Worm (Caenorhabditis elegans) whole organism, L4 larva: ENCODE results near the gene sars-2.
A peak's percentile ranks its signal among the peaks of the same experiment; 100 is the strongest.

Experiments used
- T20F7.1 ChIP-seq: fragments of 200-800 bp; sonication (Bioruptor generic); optimal IDR thresholded peaks from 2 replicates; lab custom pipeline; 2018; ENCODE audit warnings: mild to moderate bottlenecking, missing genetic modification characterization, missing compliant biosample characterization
- T26A8.4 ChIP-seq: fragments of 200-800 bp; sonication (Bioruptor generic); IDR thresholded peaks from 2 replicates; pipeline ENCODE4 v1.3.6; 2022; ENCODE audit warnings: missing genetic modification characterization, missing compliant biosample characterization
- Y105C5A.15 ChIP-seq: fragments of 200-800 bp; sonication (Bioruptor generic); IDR thresholded peaks from 2 replicates; pipeline ENCODE4 v1.3.6; 2022; ENCODE audit warnings: missing genetic modification characterization, missing compliant biosample characterization
- ZK337.2 ChIP-seq: fragments of 200-800 bp; sonication (Bioruptor generic); IDR thresholded peaks from 2 replicates; pipeline ENCODE4 v1.3.6; 2022; ENCODE audit warnings: missing genetic modification reagents, missing genetic modification characterization, missing compliant biosample characterization
- aha-1 ChIP-seq: fragments of 150-350 bp; peaks from one replicate; lab custom pipeline; 2014; ENCODE audit warnings: missing biosample characterization, missing genetic modification characterization
- arid-1 ChIP-seq: fragments of 200-800 bp; sonication (Bioruptor generic); conservative IDR thresholded peaks from 2 replicates; pipeline ENCODE4 v1.3.6; 2022; ENCODE audit warnings: missing genetic modification reagents, missing genetic modification characterization, missing compliant biosample characterization
- attf-4 ChIP-seq: sonication (generic microtip); optimal IDR thresholded peaks from 3 replicates; lab custom pipeline; 2017; ENCODE audit warnings: missing biosample characterization, missing genetic modification characterization
- ceh-20 ChIP-seq: fragments of 200-800 bp; sonication (Bioruptor generic); IDR thresholded peaks from 2 replicates; pipeline ENCODE4 v1.3.6; 2022; ENCODE audit warnings: missing genetic modification reagents, missing genetic modification characterization, missing compliant biosample characterization
- ceh-44 ChIP-seq: fragments of 200-800 bp; sonication (Bioruptor generic); IDR thresholded peaks from 2 replicates; pipeline ENCODE4 v1.3.6; 2022; ENCODE audit warnings: missing genetic modification reagents, missing genetic modification characterization, missing compliant biosample characterization
- ceh-82 ChIP-seq: sonication (generic microtip); optimal IDR thresholded peaks from 2 replicates; lab custom pipeline; 2017; ENCODE audit warnings: missing biosample characterization, missing genetic modification characterization
- daf-16 ChIP-seq, 3 experiments: sonication (generic microtip); optimal IDR thresholded peaks; 2 replicates each; lab custom pipeline; 2016 to 2017; ENCODE audit warnings: missing genetic modification characterization in 3 of 3, missing genetic modification reagents in 3 of 3, mild to moderate bottlenecking in 2 of 3, missing compliant biosample characterization in 2 of 3, missing biosample characterization in 1 of 3, moderate library complexity in 1 of 3
- daf-19 ChIP-seq: fragments of 200-800 bp; sonication (Bioruptor generic); conservative IDR thresholded peaks from 2 replicates; pipeline ENCODE4 v1.3.6; 2022; ENCODE audit warnings: missing genetic modification characterization, missing compliant biosample characterization
- daf-8 ChIP-seq: fragments of 200-800 bp; sonication (Bioruptor generic); IDR thresholded peaks from 2 replicates; pipeline ENCODE4 v1.3.6; 2022; ENCODE audit warnings: missing genetic modification characterization, missing compliant biosample characterization
- dmd-6 ChIP-seq: fragments of 200-800 bp; sonication (Bioruptor generic); IDR thresholded peaks from 2 replicates; pipeline ENCODE4 v1.3.6; 2022; ENCODE audit warnings: missing genetic modification reagents, missing genetic modification characterization, missing compliant biosample characterization
- dmd-8 ChIP-seq: fragments of 200-800 bp; sonication (Bioruptor generic); IDR thresholded peaks from 2 replicates; pipeline ENCODE4 v1.3.6; 2022; ENCODE audit warnings: missing genetic modification characterization, missing compliant biosample characterization
- dmd-9 ChIP-seq: fragments of 200-800 bp; sonication (Bioruptor generic); IDR thresholded peaks from 2 replicates; pipeline ENCODE4 v1.3.6; 2022; ENCODE audit warnings: missing genetic modification reagents, missing genetic modification characterization, missing compliant biosample characterization
- dpl-1 ChIP-seq: fragments of 150-350 bp; optimal IDR thresholded peaks from 2 replicates; lab custom pipeline; 2014; ENCODE audit warnings: missing biosample characterization, missing genetic modification reagents, missing genetic modification characterization
- duxl-1 ChIP-seq: sonication (generic microtip); optimal IDR thresholded peaks from 2 replicates; lab custom pipeline; 2016; ENCODE audit warnings: mild to moderate bottlenecking, missing genetic modification characterization, moderate library complexity, missing compliant biosample characterization; ENCODE audit not compliant: poor library complexity
- dve-1 ChIP-seq: sonication (generic microtip); optimal IDR thresholded peaks from 2 replicates; lab custom pipeline; 2017; ENCODE audit warnings: antibody characterized with exemption, mild to moderate bottlenecking, missing genetic modification characterization, missing compliant biosample characterization; ENCODE audit not compliant: insufficient read depth
- egl-43 ChIP-seq: fragments of 200-800 bp; sonication (Bioruptor generic); IDR thresholded peaks from 2 replicates; pipeline ENCODE4 v1.3.6; 2022; ENCODE audit warnings: missing genetic modification reagents, missing genetic modification characterization, missing compliant biosample characterization
- gei-8 ChIP-seq: fragments of 200-800 bp; sonication (Bioruptor generic); optimal IDR thresholded peaks from 2 replicates; lab custom pipeline; 2018; ENCODE audit warnings: mild to moderate bottlenecking, missing genetic modification characterization, missing compliant biosample characterization
- hif-1 ChIP-seq, 2 experiments: sonication (generic microtip); optimal IDR thresholded peaks; 2 replicates each; lab custom pipeline; 2016 to 2017; ENCODE audit warnings: missing compliant biosample characterization in 2 of 2, missing genetic modification characterization in 2 of 2, missing genetic modification reagents in 2 of 2, missing genotype in 2 of 2, mild to moderate bottlenecking in 1 of 2
- hmg-1.1 ChIP-seq: fragments of 200-800 bp; sonication (Bioruptor generic); IDR thresholded peaks from 2 replicates; pipeline ENCODE4 v1.3.6; 2022; ENCODE audit warnings: missing genetic modification reagents, missing genetic modification characterization, missing compliant biosample characterization
- jun-1 ChIP-seq: fragments of 150-350 bp; optimal IDR thresholded peaks from 2 replicates; lab custom pipeline; 2014; ENCODE audit warnings: missing biosample characterization, missing genetic modification reagents, missing genetic modification characterization
- lim-7 ChIP-seq: fragments of 200-800 bp; sonication (Bioruptor generic); IDR thresholded peaks from 2 replicates; pipeline ENCODE4 v1.3.6; 2022; ENCODE audit warnings: missing genetic modification characterization, missing compliant biosample characterization
- lin-1 ChIP-seq: fragments of 200-800 bp; sonication (Bioruptor generic); IDR thresholded peaks from 2 replicates; pipeline ENCODE4 v1.3.6; 2022; ENCODE audit warnings: missing genetic modification reagents, missing genetic modification characterization, missing compliant biosample characterization
- lin-13 ChIP-seq: fragments of 150-350 bp; optimal IDR thresholded peaks from 2 replicates; lab custom pipeline; 2014; ENCODE audit warnings: missing biosample characterization, missing genetic modification reagents, missing genetic modification characterization
- lin-15B ChIP-seq: fragments of 150-350 bp; sonication (generic microtip); optimal IDR thresholded peaks from 3 replicates; lab custom pipeline; 2014; ENCODE audit warnings: missing biosample characterization, missing genetic modification characterization
- lin-38 ChIP-seq: fragments of 200-800 bp; sonication (Bioruptor generic); IDR thresholded peaks from 2 replicates; pipeline ENCODE4 v1.3.6; 2022; ENCODE audit warnings: missing genetic modification reagents, missing genetic modification characterization, missing compliant biosample characterization
- lin-39 ChIP-seq: fragments of 150-350 bp; optimal IDR thresholded peaks from 2 replicates; lab custom pipeline; 2014; ENCODE audit warnings: missing biosample characterization, missing genetic modification reagents, missing genetic modification characterization
- lir-3 ChIP-seq: sonication (generic microtip); optimal IDR thresholded peaks from 2 replicates; lab custom pipeline; 2016; ENCODE audit warnings: mild to moderate bottlenecking, missing genetic modification characterization, missing compliant biosample characterization
- lsy-2 ChIP-seq, 2 experiments: fragments of 150-350 bp in 1 of 2; sonication (generic microtip) in 1 of 2; optimal IDR thresholded peaks; 2 replicates each; lab custom pipeline; 2014 to 2017; ENCODE audit warnings: missing biosample characterization in 2 of 2, missing genetic modification characterization in 2 of 2
- mdt-29 ChIP-seq: fragments of 200-800 bp; sonication (Bioruptor generic); IDR thresholded peaks from 2 replicates; pipeline ENCODE4 v1.3.6; 2022; ENCODE audit warnings: missing genetic modification reagents, missing genetic modification characterization, missing compliant biosample characterization
- mep-1 ChIP-seq: fragments of 150-350 bp; sonication (generic microtip); optimal IDR thresholded peaks from 3 replicates; lab custom pipeline; 2014; ENCODE audit warnings: missing biosample characterization, missing genetic modification characterization
- mes-2 ChIP-seq: sonication (generic microtip); optimal IDR thresholded peaks from 2 replicates; lab custom pipeline; 2016; ENCODE audit warnings: missing genotype, mild to moderate bottlenecking, missing genetic modification characterization, missing compliant biosample characterization; ENCODE audit not compliant: poor library complexity, severe bottlenecking
- mxl-2 ChIP-seq: fragments of 200-800 bp; sonication (Bioruptor generic); conservative IDR thresholded peaks from 2 replicates; pipeline ENCODE4 v1.3.6; 2022; ENCODE audit warnings: missing genetic modification reagents, missing genetic modification characterization, missing compliant biosample characterization
- nhr-111 ChIP-seq: fragments of 200-800 bp; sonication (Bioruptor generic); optimal IDR thresholded peaks from 2 replicates; lab custom pipeline; 2018; ENCODE audit warnings: mild to moderate bottlenecking, missing genetic modification characterization, missing compliant biosample characterization
- nhr-25 ChIP-seq: sonication (generic microtip); optimal IDR thresholded peaks from 2 replicates; lab custom pipeline; 2017; ENCODE audit warnings: missing genetic modification characterization, mild to moderate bottlenecking, missing compliant biosample characterization, antibody characterized with exemption, moderate library complexity, borderline replicate concordance; ENCODE audit not compliant: insufficient read depth
- nhr-28 ChIP-seq: fragments of 150-350 bp; optimal IDR thresholded peaks from 2 replicates; lab custom pipeline; 2014; ENCODE audit warnings: missing biosample characterization, missing genetic modification characterization
- nhr-48 ChIP-seq: sonication (generic microtip); optimal IDR thresholded peaks from 2 replicates; lab custom pipeline; 2016; ENCODE audit warnings: mild to moderate bottlenecking, missing genetic modification characterization, missing compliant biosample characterization
- nhr-6 ChIP-seq: fragments of 150-350 bp; optimal IDR thresholded peaks from 2 replicates; lab custom pipeline; 2014; ENCODE audit warnings: missing biosample characterization, missing genetic modification characterization
- php-3 ChIP-seq: fragments of 200-800 bp; sonication (Bioruptor generic); IDR thresholded peaks from 2 replicates; pipeline ENCODE4 v1.3.6; 2022; ENCODE audit warnings: missing genetic modification reagents, missing genetic modification characterization, missing compliant biosample characterization
- pqm-1 ChIP-seq: sonication (generic microtip); optimal IDR thresholded peaks from 2 replicates; lab custom pipeline; 2017; ENCODE audit warnings: missing biosample characterization, missing genetic modification characterization
- rbr-2 ChIP-seq: sonication (generic microtip); optimal IDR thresholded peaks from 2 replicates; lab custom pipeline; 2016; ENCODE audit warnings: missing genotype, missing genetic modification characterization, missing compliant biosample characterization
- skn-1 ChIP-seq: fragments of 150-350 bp; optimal IDR thresholded peaks from 2 replicates; lab custom pipeline; 2014; ENCODE audit warnings: missing biosample characterization, missing genetic modification characterization
- snpc-4 ChIP-seq: fragments of 150-350 bp; optimal IDR thresholded peaks from 2 replicates; lab custom pipeline; 2014; ENCODE audit warnings: missing biosample characterization, missing genetic modification characterization
- spr-3 ChIP-seq: fragments of 200-800 bp; sonication (Bioruptor generic); optimal IDR thresholded peaks from 2 replicates; lab custom pipeline; 2018; ENCODE audit warnings: mild to moderate bottlenecking, missing genetic modification characterization, missing compliant biosample characterization
- unc-130 ChIP-seq: sonication (generic microtip); optimal IDR thresholded peaks from 2 replicates; lab custom pipeline; 2016; ENCODE audit warnings: missing genetic modification reagents, missing genetic modification characterization, missing compliant biosample characterization
- zag-1 ChIP-seq: fragments of 150-350 bp; optimal IDR thresholded peaks from 2 replicates; lab custom pipeline; 2014; ENCODE audit warnings: missing biosample characterization, missing genetic modification characterization
- zip-11 ChIP-seq: fragments of 200-800 bp; sonication (Bioruptor generic); IDR thresholded peaks from 2 replicates; pipeline ENCODE4 v1.3.6; 2022; ENCODE audit warnings: missing genetic modification characterization, missing compliant biosample characterization
- zip-2 ChIP-seq: fragments of 150-350 bp; optimal IDR thresholded peaks from 2 replicates; lab custom pipeline; 2014; ENCODE audit warnings: missing biosample characterization, missing genetic modification characterization
- ztf-11 ChIP-seq: fragments of 150-350 bp; optimal IDR thresholded peaks from 2 replicates; lab custom pipeline; 2014; ENCODE audit warnings: missing biosample characterization, missing genetic modification characterization

sars-2 gene

ce11 chrIV:4357296-4357695 is at the start of gene sars-2:
Gene sars-2 (plus strand): TSS chrIV:4357636.
- TF ChIP-seq snpc-4 (no peak), jun-1 (tag; lab: Kevin White, UChicago) (no peak), ZK337.2 (GFP tag; lab: Robert Waterston, UW) (no peak), daf-16 (GFP tag; optimal IDR thresholded peaks at IDR 0.05; lab: Kevin White, UChicago) (no peak), daf-16 (tag; optimal IDR thresholded peaks at IDR 0.05; lab: Kevin White, UChicago) (peak; percentile 20), ceh-44 (GFP tag; lab: Robert Waterston, UW) (no peak), hmg-1.1 (GFP tag; lab: Robert Waterston, UW) (no peak), mes-2 (peak; percentile 52), dmd-6 (no peak), lin-39 (no peak), dmd-8 (no peak), skn-1 (tag; lab: Kevin White, UChicago) (no peak), nhr-48 (tag; lab: Kevin White, UChicago) (no peak), nhr-111 (GFP tag; lab: Kevin White, UChicago) (no peak), dve-1 (tag; lab: Kevin White, UChicago) (no peak), spr-3 (GFP tag; lab: Kevin White, UChicago) (no peak), attf-4 (tag; lab: Kevin White, UChicago) (no peak), Y105C5A.15 (no peak), T20F7.1 (GFP tag; lab: Kevin White, UChicago) (no peak), daf-19 (GFP tag; lab: Robert Waterston, UW) (no peak), pqm-1 (tag; lab: Kevin White, UChicago) (no peak), egl-43 (GFP tag; lab: Robert Waterston, UW) (no peak), dpl-1 (GFP tag; lab: Kevin White, UChicago) (peak; percentile 87), mep-1 (tag; lab: Kevin White, UChicago) (peak; percentile 31), mdt-29 (GFP tag; lab: Robert Waterston, UW) (no peak), aha-1 (tag; lab: Kevin White, UChicago) (no peak), lin-38 (GFP tag; lab: Robert Waterston, UW) (peak; percentile 90), ztf-11 (tag; lab: Kevin White, UChicago) (no peak), lin-15B (tag; lab: Kevin White, UChicago) (no peak), lir-3 (tag; lab: Kevin White, UChicago) (no peak), php-3 (GFP tag; lab: Robert Waterston, UW) (no peak), daf-8 (GFP tag; lab: Robert Waterston, UW) (no peak), nhr-6 (peak; percentile 20), zip-2 (tag; lab: Kevin White, UChicago) (no peak), lim-7 (GFP tag; lab: Robert Waterston, UW) (no peak), mxl-2 (GFP tag; lab: Robert Waterston, UW) (no peak), duxl-1 (no peak), lin-1 (GFP tag; lab: Robert Waterston, UW) (no peak), gei-8 (no peak), ceh-20 (GFP tag; lab: Robert Waterston, UW) (no peak), nhr-28 (tag; lab: Kevin White, UChicago) (no peak), lsy-2 (tag; optimal IDR thresholded peaks at IDR 0.05; lab: Kevin White, UChicago) (peak in 1 of 2 experiments; percentile 71), lin-13 (no peak), zag-1 (tag; lab: Kevin White, UChicago) (no peak), arid-1 (GFP tag; lab: Robert Waterston, UW) (no peak), nhr-25 (tag; lab: Kevin White, UChicago) (no peak), dmd-9 (GFP tag; lab: Robert Waterston, UW) (no peak), rbr-2 (tag; lab: Kevin White, UChicago) (no peak), hif-1 (tag; optimal IDR thresholded peaks at IDR 0.05; lab: Kevin White, UChicago) (no peak), ceh-82 (tag; lab: Kevin White, UChicago) (no peak), unc-130 (GFP tag; lab: Kevin White, UChicago) (no peak), zip-11 (GFP tag; lab: Robert Waterston, UW) (no peak), T26A8.4 (GFP tag; lab: Robert Waterston, UW) (no peak)
